Worm (Caenorhabditis elegans) whole organism, early embryonic: ENCODE measurements around the gene npp-8.
"Not testable (repeated sequence)": the region's sequence is repeated elsewhere in the genome, so short reads cannot be mapped to it uniquely, and the experiment has no call there.

ENCODE experiments used
- B0310.2 ChIP-seq: sonication (generic microtip); optimal IDR thresholded peaks from 2 replicates; lab custom pipeline; 2016; ENCODE audit warnings: mild to moderate bottlenecking, missing genetic modification characterization, missing compliant biosample characterization
- F13C5.2 ChIP-seq: sonication (generic microtip); optimal IDR thresholded peaks from 2 replicates; lab custom pipeline; 2017; ENCODE audit warnings: mild to moderate bottlenecking, missing genetic modification characterization, inconsistent platforms, missing compliant biosample characterization
- aly-1 ChIP-seq: sonication (generic microtip); optimal IDR thresholded peaks from 2 replicates; lab custom pipeline; 2016; ENCODE audit warnings: missing genetic modification characterization, missing compliant biosample characterization
- ama-1 ChIP-seq: fragments of 150-350 bp; optimal IDR thresholded peaks from 2 replicates; lab custom pipeline; 2014
- ceh-13 ChIP-seq: fragments of 200-800 bp; sonication (Bioruptor generic); optimal IDR thresholded peaks from 2 replicates; lab custom pipeline; 2018; ENCODE audit warnings: mild to moderate bottlenecking, missing genetic modification characterization, missing compliant biosample characterization
- ceh-36 ChIP-seq: sonication (generic microtip); optimal IDR thresholded peaks from 2 replicates; lab custom pipeline; 2016; ENCODE audit warnings: missing genetic modification characterization, inconsistent platforms, missing compliant biosample characterization
- ets-7 ChIP-seq: sonication (generic microtip); optimal IDR thresholded peaks from 2 replicates; lab custom pipeline; 2016; ENCODE audit warnings: missing genotype, missing genetic modification characterization, missing compliant biosample characterization
- flt-1 ChIP-seq: fragments of 200-800 bp; sonication (Bioruptor generic); IDR thresholded peaks from 2 replicates; pipeline ENCODE4 v1.3.6; 2022; ENCODE audit warnings: missing genetic modification characterization, missing compliant biosample characterization
- hmbx-1 ChIP-seq: sonication (generic microtip); optimal IDR thresholded peaks from 2 replicates; lab custom pipeline; 2016; ENCODE audit warnings: mild to moderate bottlenecking, missing genetic modification characterization, missing compliant biosample characterization
- hmg-4 ChIP-seq: fragments of 200-800 bp; sonication (Bioruptor generic); optimal IDR thresholded peaks from 2 replicates; lab custom pipeline; 2018; ENCODE audit warnings: mild to moderate bottlenecking, missing genetic modification characterization, missing compliant biosample characterization
- hnd-1 ChIP-seq: sonication (generic microtip); optimal IDR thresholded peaks from 2 replicates; lab custom pipeline; 2016; ENCODE audit warnings: missing genetic modification characterization, missing compliant biosample characterization
- pes-1 ChIP-seq: fragments of 200-800 bp; sonication (Bioruptor generic); IDR thresholded peaks from 2 replicates; pipeline ENCODE4 v1.3.6; 2022; ENCODE audit warnings: missing genetic modification reagents, missing genetic modification characterization, missing compliant biosample characterization
- scrt-1 ChIP-seq: fragments of 200-800 bp; sonication (Bioruptor generic); IDR thresholded peaks from 2 replicates; pipeline ENCODE4 v1.3.6; 2022; ENCODE audit warnings: missing genetic modification characterization, missing compliant biosample characterization
- sea-1 ChIP-seq: fragments of 200-800 bp; sonication (Bioruptor generic); conservative IDR thresholded peaks from 2 replicates; pipeline ENCODE4 v1.3.6; 2022; ENCODE audit warnings: missing genetic modification characterization, missing compliant biosample characterization
- tbx-11 ChIP-seq: fragments of 200-800 bp; sonication (Bioruptor generic); IDR thresholded peaks from 2 replicates; pipeline ENCODE4 v1.3.6; 2022; ENCODE audit warnings: missing genetic modification characterization, missing compliant biosample characterization
- tbx-37 ChIP-seq: fragments of 200-800 bp; sonication (Bioruptor generic); conservative IDR thresholded peaks from 2 replicates; pipeline ENCODE4 v1.3.6; 2022; ENCODE audit warnings: missing genetic modification reagents, missing genetic modification characterization, missing compliant biosample characterization
- tra-4 ChIP-seq: sonication (generic microtip); optimal IDR thresholded peaks from 2 replicates; lab custom pipeline; 2017; ENCODE audit warnings: missing genetic modification characterization, missing compliant biosample characterization

The npp-8 gene

DNA sequence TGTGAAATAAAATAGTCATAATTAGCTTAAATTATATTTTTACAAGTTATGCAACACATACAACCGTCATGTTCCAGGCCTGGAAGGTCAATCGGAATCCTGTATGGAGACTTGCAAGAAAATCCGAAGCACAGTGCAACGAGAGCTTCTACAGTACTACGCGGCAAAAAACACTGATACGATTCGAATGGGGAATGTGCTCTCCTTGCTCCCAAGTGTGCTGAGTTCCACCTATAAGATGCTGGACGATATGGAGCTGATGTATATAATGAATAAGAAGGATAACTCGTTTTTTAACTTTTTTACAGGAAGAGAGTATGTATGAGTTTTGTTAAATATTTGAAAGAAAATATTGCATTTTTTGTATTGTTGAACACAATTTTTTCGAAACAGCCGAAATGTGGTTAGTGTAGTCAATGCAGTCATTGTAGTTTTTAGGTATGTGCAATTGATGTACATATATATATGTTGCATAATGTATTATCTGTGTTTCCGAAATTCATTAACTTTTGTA is 30.8 kb upstream of the npp-8 start, which contains the start of gene nhr-146:
Gene nhr-146 (plus strand): TSS at position 464 of the 514 bp plus-strand sequence.
- TF ChIP-seq ceh-36 (tag; lab: Kevin White, UChicago) (no peak), sea-1 (GFP tag; lab: Robert Waterston, UW) (no peak), flt-1 (no peak)

ce11 chrIV:1624447-1624846 is 28.8 kb upstream of the npp-8 start:
- TF ChIP-seq hmg-4 (GFP tag; lab: Kevin White, UChicago) (no peak), aly-1 (tag; lab: Kevin White, UChicago) (no peak), tra-4 (no peak), ceh-36 (tag; lab: Kevin White, UChicago) (no peak), flt-1 (no peak), B0310.2 (tag; lab: Kevin White, UChicago) (no peak), pes-1 (GFP tag; lab: Robert Waterston, UW) (no peak), ama-1 (lab: Kevin White, UChicago) (no peak), tbx-37 (GFP tag; lab: Robert Waterston, UW) (no peak), tbx-11 (GFP tag; lab: Robert Waterston, UW) (no peak), hnd-1 (tag; lab: Kevin White, UChicago) (no peak), sea-1 (GFP tag; lab: Robert Waterston, UW) (no peak), F13C5.2 (tag; lab: Kevin White, UChicago) (no peak), ets-7 (no peak), scrt-1 (GFP tag; lab: Robert Waterston, UW) (no peak), ceh-13 (no peak)

ce11 chrIV:1623712-1624111 is 28.1 kb upstream of the npp-8 start, which contains the start of gene nhr-87:
nhr-87 (plus strand) TSS chrIV:1624029.
- TF ChIP-seq hmbx-1 (tag; lab: Kevin White, UChicago) = no peak

- TF ChIP-seq hmbx-1 (tag; lab: Kevin White, UChicago) (no peak), sea-1 (GFP tag; lab: Robert Waterston, UW) (no peak), ceh-36 (tag; lab: Kevin White, UChicago) (no peak), flt-1 (no peak), hnd-1 (tag; lab: Kevin White, UChicago) (no peak), tbx-37 (GFP tag; lab: Robert Waterston, UW) (no peak), scrt-1 (GFP tag; lab: Robert Waterston, UW) (no peak), tbx-11 (GFP tag; lab: Robert Waterston, UW) (no peak), ama-1 (lab: Kevin White, UChicago) (no peak), B0310.2 (tag; lab: Kevin White, UChicago) (no peak), pes-1 (GFP tag; lab: Robert Waterston, UW) (no peak), hmg-4 (GFP tag; lab: Kevin White, UChicago) (no peak), aly-1 (tag; lab: Kevin White, UChicago) (no peak), ets-7 (no peak), tra-4 (no peak), ceh-13 (no peak), F13C5.2 (tag; lab: Kevin White, UChicago) (no peak)
These were observed 24.1 kb upstream of the npp-8 start, which contains the start of gene nhr-92 for ce11 chrIV:1619519-1620311. nhr-92 (plus strand) TSS chrIV:1620094.

ce11 chrIV:1613592-1613991 is 18.0 kb upstream of the npp-8 start, which contains the start of gene nhr-122:
nhr-122 (plus strand) TSS chrIV:1613892.
- TF ChIP-seq tbx-37 (GFP tag; lab: Robert Waterston, UW) (no peak), ceh-36 (tag; lab: Kevin White, UChicago) (no peak), hmbx-1 (tag; lab: Kevin White, UChicago) (no peak), pes-1 (GFP tag; lab: Robert Waterston, UW) (no peak), sea-1 (GFP tag; lab: Robert Waterston, UW) (no peak), tbx-11 (GFP tag; lab: Robert Waterston, UW) (no peak), ceh-13 (no peak), ets-7 (no peak), scrt-1 (GFP tag; lab: Robert Waterston, UW) (no peak)

DNA sequence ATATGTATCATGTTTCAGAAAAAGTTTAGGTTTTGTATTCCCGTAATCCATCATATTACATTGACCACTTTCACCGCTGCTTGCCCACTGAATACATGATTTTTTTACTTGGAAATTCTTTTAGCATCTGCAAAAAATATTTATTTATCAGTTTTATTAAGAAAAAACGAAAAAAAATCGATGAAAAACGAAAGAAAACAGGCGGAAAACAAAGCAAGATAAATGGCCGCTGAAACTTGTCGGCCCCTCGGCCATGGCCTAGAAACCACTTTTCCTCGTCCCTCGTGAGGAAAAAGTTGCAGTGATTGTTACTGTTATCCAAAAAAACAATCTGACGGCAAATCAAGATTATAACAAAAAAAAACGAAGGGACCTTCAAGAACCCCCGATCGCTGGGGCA is 14.3 kb upstream of the npp-8 start, which contains the start of gene dsl-3:
Gene dsl-3 (plus strand): TSS at position 301 of the 400 bp plus-strand sequence.
- TF ChIP-seq hmbx-1 (tag; lab: Kevin White, UChicago); scrt-1 (GFP tag; lab: Robert Waterston, UW); tbx-11 (GFP tag; lab: Robert Waterston, UW): not testable (repeated sequence)

- TF ChIP-seq pes-1 (GFP tag; lab: Robert Waterston, UW) = no peak
- TF ChIP-seq B0310.2 (tag; lab: Kevin White, UChicago) = no peak
- TF ChIP-seq scrt-1 (GFP tag; lab: Robert Waterston, UW) = no peak
- no peak for TF ChIP-seq hnd-1 (tag; lab: Kevin White, UChicago)
- TF ChIP-seq flt-1 = no peak
- no peak for TF ChIP-seq hmbx-1 (tag; lab: Kevin White, UChicago)
- no peak for TF ChIP-seq ets-7
- no peak for TF ChIP-seq aly-1 (tag; lab: Kevin White, UChicago)
- no peak for TF ChIP-seq ceh-36 (tag; lab: Kevin White, UChicago)
- no peak for TF ChIP-seq hmg-4 (GFP tag; lab: Kevin White, UChicago)
- TF ChIP-seq ama-1 (lab: Kevin White, UChicago) = no peak
- no peak for TF ChIP-seq tra-4
- TF ChIP-seq tbx-37 (GFP tag; lab: Robert Waterston, UW) = no peak
- no peak for TF ChIP-seq ceh-13
These were observed 9.7 kb upstream of the npp-8 start, which contains the start of gene Y41D4B.11 for ce11 chrIV:1605276-1605762. Y41D4B.11 (plus strand) TSS chrIV:1605712.
